Worm (Caenorhabditis elegans) whole organism, mixed stage, embryonic: ENCODE data around the gene F55G11.1.

ENCODE experiments used
- ceh-43 ChIP-seq: fragments of 200-800 bp; sonication (Bioruptor generic); optimal IDR thresholded peaks from 2 replicates; lab custom pipeline; 2018; ENCODE audit warnings: mild to moderate bottlenecking, missing genetic modification characterization, moderate library complexity, missing compliant biosample characterization
- ceh-83 ChIP-seq: fragments of 200-800 bp; sonication (Bioruptor generic); optimal IDR thresholded peaks from 2 replicates; lab custom pipeline; 2018; ENCODE audit warnings: mild to moderate bottlenecking, missing genetic modification characterization, missing compliant biosample characterization
- ces-1 ChIP-seq: fragments of 150-350 bp; optimal IDR thresholded peaks from 2 replicates; lab custom pipeline; 2014; ENCODE audit warnings: missing biosample characterization, missing genetic modification reagents, missing genetic modification characterization
- elt-3 ChIP-seq: fragments of 150-350 bp; optimal IDR thresholded peaks from 2 replicates; lab custom pipeline; 2014; ENCODE audit warnings: missing biosample characterization, missing genetic modification characterization
- lin-13 ChIP-seq: fragments of 150-350 bp; optimal IDR thresholded peaks from 2 replicates; lab custom pipeline; 2014; ENCODE audit warnings: missing biosample characterization, missing genetic modification characterization
- lsy-2 ChIP-seq: fragments of 150-350 bp; optimal IDR thresholded peaks from 2 replicates; lab custom pipeline; 2014; ENCODE audit warnings: missing biosample characterization, missing genetic modification characterization
- nhr-12 ChIP-seq: fragments of 150-350 bp; optimal IDR thresholded peaks from 2 replicates; lab custom pipeline; 2014; ENCODE audit warnings: missing biosample characterization, missing genetic modification characterization
- nhr-76 ChIP-seq: sonication (generic microtip); optimal IDR thresholded peaks from 2 replicates; lab custom pipeline; 2017; ENCODE audit warnings: missing biosample characterization, missing genetic modification characterization
- sptf-1 ChIP-seq: sonication (generic microtip); optimal IDR thresholded peaks from 2 replicates; lab custom pipeline; 2017; ENCODE audit warnings: mild to moderate bottlenecking, missing genetic modification characterization, moderate library complexity, missing compliant biosample characterization

DNA sequence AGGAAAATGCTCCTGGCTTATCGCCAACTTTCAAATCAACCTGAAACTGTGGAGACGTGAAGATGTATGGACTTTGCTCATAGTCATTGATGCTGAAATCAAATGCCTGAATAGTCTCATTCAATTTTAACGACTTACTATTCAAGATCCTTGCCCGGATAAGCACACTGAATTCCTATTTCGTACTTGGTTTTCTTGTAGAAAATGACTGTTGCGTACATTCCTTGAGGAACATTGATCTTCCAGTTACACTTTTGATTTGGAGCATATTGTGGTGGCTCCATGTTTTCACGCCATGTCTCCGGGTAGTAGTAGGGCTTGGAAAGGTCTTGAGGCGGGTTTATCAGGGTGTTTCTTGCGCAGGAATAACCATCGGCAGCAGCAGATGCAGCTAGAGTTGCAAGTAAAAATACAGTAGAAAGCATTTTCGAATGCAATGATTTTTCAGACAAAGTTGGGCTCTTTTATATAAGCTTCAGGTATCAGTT lies 31.8 kb downstream of the F55G11.1 start, which contains the start of gene irg-6:
- TF ChIP-seq ces-1: no peak
- no peak for TF ChIP-seq lsy-2 (tag; lab: Kevin White, UChicago)
- no peak for TF ChIP-seq nhr-76 (tag; lab: Kevin White, UChicago)
- no peak for TF ChIP-seq nhr-12 (tag; lab: Kevin White, UChicago)
- no peak for TF ChIP-seq sptf-1 (tag; lab: Kevin White, UChicago)
- no peak for TF ChIP-seq ceh-43 (GFP tag; lab: Kevin White, UChicago)
- TF ChIP-seq ceh-83 (GFP tag; lab: Kevin White, UChicago): no peak
- TF ChIP-seq elt-3 (tag; lab: Kevin White, UChicago): no peak
- TF ChIP-seq lin-13 (tag; lab: Kevin White, UChicago): no peak
